Worm (Caenorhabditis elegans) whole organism, late embryonic: Measurements from ENCODE around the gene mpk-1.

Experiments used
- ceh-24 ChIP-seq: sonication (generic microtip); optimal IDR thresholded peaks from 2 replicates; lab custom pipeline; 2016; ENCODE audit warnings: mild to moderate bottlenecking, missing genetic modification characterization, missing compliant biosample characterization
- ceh-34 ChIP-seq: sonication (generic microtip); optimal IDR thresholded peaks from 2 replicates; lab custom pipeline; 2016; ENCODE audit warnings: mild to moderate bottlenecking, missing genetic modification characterization, missing compliant biosample characterization
- elt-2 ChIP-seq: sonication (generic microtip); optimal IDR thresholded peaks from 2 replicates; lab custom pipeline; 2016; ENCODE audit warnings: missing genetic modification reagents, missing genetic modification characterization, missing compliant biosample characterization
- fax-1 ChIP-seq: sonication (generic microtip); optimal IDR thresholded peaks from 2 replicates; lab custom pipeline; 2016; ENCODE audit warnings: missing genotype, missing genetic modification characterization, missing compliant biosample characterization
- nhr-11 ChIP-seq: fragments of 150-350 bp; optimal IDR thresholded peaks from 2 replicates; lab custom pipeline; 2014; ENCODE audit warnings: missing biosample characterization, missing genetic modification characterization

DNA sequence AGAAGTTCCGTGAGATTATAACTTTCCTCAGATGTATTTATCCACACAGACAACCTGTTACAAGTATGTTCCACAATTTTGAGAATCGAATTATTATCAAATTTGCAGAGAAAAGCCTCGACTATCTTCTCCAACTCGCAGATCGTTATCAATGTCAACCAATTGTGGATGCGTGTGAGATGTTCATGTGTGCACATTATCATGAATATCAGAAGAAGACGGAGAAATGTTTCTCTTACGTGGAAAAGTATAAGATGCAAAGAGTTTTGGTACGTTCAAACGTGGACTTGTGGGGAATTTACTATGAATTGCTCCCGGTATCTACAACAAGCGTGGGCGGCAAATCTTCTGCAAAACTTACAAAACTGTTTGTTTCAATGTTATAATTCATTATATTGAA is 43.2 kb upstream of the mpk-1 start:
- TF ChIP-seq ceh-34 (tag; lab: Kevin White, UChicago) (no peak), ceh-24 (tag; lab: Kevin White, UChicago) (no peak), fax-1 (tag; lab: Kevin White, UChicago) (no peak), nhr-11 (tag; lab: Kevin White, UChicago) (no peak), elt-2 (tag; lab: Kevin White, UChicago) (peak; percentile 11)
